Worm (Caenorhabditis elegans) whole organism, L4 larva: ENCODE measurements around the gene sra-4.
A peak's percentile ranks its signal among the peaks of the same experiment; 100 is the strongest.

Source experiments
- F49E8.2 ChIP-seq: sonication (generic microtip); optimal IDR thresholded peaks from 2 replicates; lab custom pipeline; 2016; ENCODE audit warnings: missing compliant biosample characterization, mild to moderate bottlenecking, missing genetic modification characterization, borderline replicate concordance
- T20F7.1 ChIP-seq: fragments of 200-800 bp; sonication (Bioruptor generic); optimal IDR thresholded peaks from 2 replicates; lab custom pipeline; 2018; ENCODE audit warnings: mild to moderate bottlenecking, missing genetic modification characterization, missing compliant biosample characterization
- ZK337.2 ChIP-seq: fragments of 200-800 bp; sonication (Bioruptor generic); IDR thresholded peaks from 2 replicates; pipeline ENCODE4 v1.3.6; 2022; ENCODE audit warnings: missing genetic modification reagents, missing genetic modification characterization, missing compliant biosample characterization
- aha-1 ChIP-seq: fragments of 150-350 bp; peaks from one replicate; lab custom pipeline; 2014; ENCODE audit warnings: missing biosample characterization, missing genetic modification characterization
- aly-2 ChIP-seq: sonication (generic microtip); optimal IDR thresholded peaks from 2 replicates; lab custom pipeline; 2018; ENCODE audit warnings: missing biosample characterization, missing genetic modification characterization
- arid-1 ChIP-seq: fragments of 200-800 bp; sonication (Bioruptor generic); conservative IDR thresholded peaks from 2 replicates; pipeline ENCODE4 v1.3.6; 2022; ENCODE audit warnings: missing genetic modification reagents, missing genetic modification characterization, missing compliant biosample characterization
- ceh-20 ChIP-seq: fragments of 200-800 bp; sonication (Bioruptor generic); IDR thresholded peaks from 2 replicates; pipeline ENCODE4 v1.3.6; 2022; ENCODE audit warnings: missing genetic modification reagents, missing genetic modification characterization, missing compliant biosample characterization
- ceh-44 ChIP-seq: fragments of 200-800 bp; sonication (Bioruptor generic); IDR thresholded peaks from 2 replicates; pipeline ENCODE4 v1.3.6; 2022; ENCODE audit warnings: missing genetic modification reagents, missing genetic modification characterization, missing compliant biosample characterization
- ceh-82 ChIP-seq: sonication (generic microtip); optimal IDR thresholded peaks from 2 replicates; lab custom pipeline; 2017; ENCODE audit warnings: missing biosample characterization, missing genetic modification characterization
- cey-2 ChIP-seq: sonication (generic microtip); optimal IDR thresholded peaks from 3 replicates; lab custom pipeline; 2017; ENCODE audit warnings: missing genetic modification characterization, mild to moderate bottlenecking, missing compliant biosample characterization, antibody characterized with exemption, borderline replicate concordance; ENCODE audit not compliant: insufficient read depth
- ctbp-1 ChIP-seq: fragments of 200-800 bp; sonication (Bioruptor generic); IDR thresholded peaks from 2 replicates; pipeline ENCODE4 v1.3.6; 2022; ENCODE audit warnings: missing genetic modification reagents, missing genetic modification characterization, missing compliant biosample characterization
- daf-16 ChIP-seq, 3 experiments: sonication (generic microtip); optimal IDR thresholded peaks; 2 replicates each; lab custom pipeline; 2016 to 2017; ENCODE audit warnings: missing genetic modification characterization in 3 of 3, missing genetic modification reagents in 3 of 3, mild to moderate bottlenecking in 2 of 3, missing compliant biosample characterization in 2 of 3, missing biosample characterization in 1 of 3, moderate library complexity in 1 of 3
- daf-19 ChIP-seq: fragments of 200-800 bp; sonication (Bioruptor generic); conservative IDR thresholded peaks from 2 replicates; pipeline ENCODE4 v1.3.6; 2022; ENCODE audit warnings: missing genetic modification characterization, missing compliant biosample characterization
- dmd-6 ChIP-seq: fragments of 200-800 bp; sonication (Bioruptor generic); IDR thresholded peaks from 2 replicates; pipeline ENCODE4 v1.3.6; 2022; ENCODE audit warnings: missing genetic modification reagents, missing genetic modification characterization, missing compliant biosample characterization
- dmd-8 ChIP-seq: fragments of 200-800 bp; sonication (Bioruptor generic); IDR thresholded peaks from 2 replicates; pipeline ENCODE4 v1.3.6; 2022; ENCODE audit warnings: missing genetic modification characterization, missing compliant biosample characterization
- dpl-1 ChIP-seq: fragments of 150-350 bp; optimal IDR thresholded peaks from 2 replicates; lab custom pipeline; 2014; ENCODE audit warnings: missing biosample characterization, missing genetic modification reagents, missing genetic modification characterization
- dve-1 ChIP-seq: sonication (generic microtip); optimal IDR thresholded peaks from 2 replicates; lab custom pipeline; 2017; ENCODE audit warnings: antibody characterized with exemption, mild to moderate bottlenecking, missing genetic modification characterization, missing compliant biosample characterization; ENCODE audit not compliant: insufficient read depth
- egl-27 ChIP-seq: sonication (generic microtip); optimal IDR thresholded peaks from 3 replicates; lab custom pipeline; 2017; ENCODE audit warnings: missing biosample characterization, missing genetic modification reagents, missing genetic modification characterization
- hif-1 ChIP-seq, 2 experiments: sonication (generic microtip); optimal IDR thresholded peaks; 2 replicates each; lab custom pipeline; 2016 to 2017; ENCODE audit warnings: missing compliant biosample characterization in 2 of 2, missing genetic modification characterization in 2 of 2, missing genetic modification reagents in 2 of 2, missing genotype in 2 of 2, mild to moderate bottlenecking in 1 of 2
- hlh-11 ChIP-seq: fragments of 200-800 bp; sonication (Bioruptor generic); optimal IDR thresholded peaks from 2 replicates; lab custom pipeline; 2018; ENCODE audit warnings: mild to moderate bottlenecking, missing genetic modification characterization, missing compliant biosample characterization
- hlh-30 ChIP-seq: sonication (generic microtip); optimal IDR thresholded peaks from 2 replicates; lab custom pipeline; 2017; ENCODE audit warnings: antibody characterized with exemption, mild to moderate bottlenecking, missing genetic modification characterization, missing compliant biosample characterization; ENCODE audit not compliant: insufficient read depth
- lir-3 ChIP-seq: sonication (generic microtip); optimal IDR thresholded peaks from 2 replicates; lab custom pipeline; 2016; ENCODE audit warnings: mild to moderate bottlenecking, missing genetic modification characterization, missing compliant biosample characterization
- lsy-2 ChIP-seq, 2 experiments: fragments of 150-350 bp in 1 of 2; sonication (generic microtip) in 1 of 2; optimal IDR thresholded peaks; 2 replicates each; lab custom pipeline; 2014 to 2017; ENCODE audit warnings: missing biosample characterization in 2 of 2, missing genetic modification characterization in 2 of 2
- mep-1 ChIP-seq: fragments of 150-350 bp; sonication (generic microtip); optimal IDR thresholded peaks from 3 replicates; lab custom pipeline; 2014; ENCODE audit warnings: missing biosample characterization, missing genetic modification characterization
- nhr-25 ChIP-seq: sonication (generic microtip); optimal IDR thresholded peaks from 2 replicates; lab custom pipeline; 2017; ENCODE audit warnings: missing genetic modification characterization, mild to moderate bottlenecking, missing compliant biosample characterization, antibody characterized with exemption, moderate library complexity, borderline replicate concordance; ENCODE audit not compliant: insufficient read depth
- nhr-28 ChIP-seq: fragments of 150-350 bp; optimal IDR thresholded peaks from 2 replicates; lab custom pipeline; 2014; ENCODE audit warnings: missing biosample characterization, missing genetic modification characterization
- nhr-42 ChIP-seq: fragments of 200-800 bp; sonication (Bioruptor generic); IDR thresholded peaks from 2 replicates; pipeline ENCODE4 v1.3.6; 2022; ENCODE audit warnings: missing genetic modification characterization, missing compliant biosample characterization
- nhr-77 ChIP-seq: fragments of 150-350 bp; optimal IDR thresholded peaks from 2 replicates; lab custom pipeline; 2014; ENCODE audit warnings: missing biosample characterization, missing genetic modification characterization
- pqm-1 ChIP-seq: sonication (generic microtip); optimal IDR thresholded peaks from 2 replicates; lab custom pipeline; 2017; ENCODE audit warnings: missing biosample characterization, missing genetic modification characterization
- rbr-2 ChIP-seq: sonication (generic microtip); optimal IDR thresholded peaks from 2 replicates; lab custom pipeline; 2016; ENCODE audit warnings: missing genotype, missing genetic modification characterization, missing compliant biosample characterization
- saeg-2 ChIP-seq: fragments of 200-800 bp; sonication (Bioruptor generic); IDR thresholded peaks from 2 replicates; pipeline ENCODE4 v1.3.6; 2022; ENCODE audit warnings: missing genetic modification reagents, missing genetic modification characterization, missing compliant biosample characterization
- set-16 ChIP-seq: fragments of 200-800 bp; sonication (Bioruptor generic); IDR thresholded peaks from 2 replicates; pipeline ENCODE4 v1.3.6; 2022; ENCODE audit warnings: missing genetic modification reagents, missing genetic modification characterization, missing compliant biosample characterization
- skn-1 ChIP-seq: fragments of 150-350 bp; optimal IDR thresholded peaks from 2 replicates; lab custom pipeline; 2014; ENCODE audit warnings: missing biosample characterization, missing genetic modification characterization
- snpc-4 ChIP-seq: fragments of 150-350 bp; optimal IDR thresholded peaks from 2 replicates; lab custom pipeline; 2014; ENCODE audit warnings: missing biosample characterization, missing genetic modification characterization
- spr-1 ChIP-seq: sonication (generic microtip); optimal IDR thresholded peaks from 2 replicates; lab custom pipeline; 2016; ENCODE audit warnings: mild to moderate bottlenecking, missing genetic modification characterization, missing compliant biosample characterization
- tra-1 ChIP-seq: fragments of 200-800 bp; sonication (Bioruptor generic); IDR thresholded peaks from 2 replicates; pipeline ENCODE4 v1.3.6; 2022; ENCODE audit warnings: missing genetic modification reagents, missing genetic modification characterization, missing compliant biosample characterization
- zag-1 ChIP-seq: fragments of 150-350 bp; optimal IDR thresholded peaks from 2 replicates; lab custom pipeline; 2014; ENCODE audit warnings: missing biosample characterization, missing genetic modification characterization
- zfp-3 ChIP-seq: fragments of 200-800 bp; sonication (Bioruptor generic); conservative IDR thresholded peaks from 2 replicates; pipeline ENCODE4 v1.3.6; 2022; ENCODE audit warnings: missing genetic modification reagents, missing genetic modification characterization, missing compliant biosample characterization
- zip-11 ChIP-seq: fragments of 200-800 bp; sonication (Bioruptor generic); IDR thresholded peaks from 2 replicates; pipeline ENCODE4 v1.3.6; 2022; ENCODE audit warnings: missing genetic modification characterization, missing compliant biosample characterization

The sra-4 gene

DNA sequence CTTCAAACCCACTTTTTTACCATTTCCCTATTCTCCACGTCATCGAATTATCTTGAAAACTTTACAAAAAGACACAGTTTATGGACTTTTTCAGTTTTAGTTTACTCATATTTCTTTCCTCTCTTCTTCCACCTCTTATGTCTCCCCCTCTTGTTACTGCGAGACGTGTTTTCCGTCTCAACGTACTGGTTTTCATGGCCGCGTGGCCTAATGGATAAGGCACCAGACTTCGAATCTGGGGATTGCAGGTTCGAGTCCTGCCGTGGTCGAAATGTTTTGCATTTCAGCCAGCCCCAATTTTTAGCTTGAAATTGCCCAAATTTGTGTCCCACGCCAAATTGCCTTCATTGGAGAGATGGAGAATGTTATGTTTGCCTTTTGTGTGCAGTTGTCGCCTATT, 23.4 kb upstream of the sra-4 start (continued):
- TF ChIP-seq ceh-82 (no peak), zfp-3 (GFP tag; lab: Robert Waterston, UW) (peak; percentile 49; the same call in 1 of the 2 replicates), T20F7.1 (GFP tag; lab: Kevin White, UChicago) (peak; percentile 78), nhr-25 (no peak), tra-1 (GFP tag; lab: Robert Waterston, UW) (peak; percentile 91)

ce11 chrII:9560895-9561294, 18.2 kb upstream of the sra-4 start:
- TF ChIP-seq aly-2 (no peak), dmd-6 (GFP tag; lab: Robert Waterston, UW) (0 out of 2 replicates have a peak, but pooled peaks have one; percentile 6), cey-2 (tag; lab: Kevin White, UChicago) (no peak), ZK337.2 (GFP tag; lab: Robert Waterston, UW) (no peak), egl-27 (tag; lab: Kevin White, UChicago) (no peak), ceh-44 (no peak), aha-1 (no peak), nhr-28 (tag; lab: Kevin White, UChicago) (peak; percentile 64), spr-1 (no peak), nhr-42 (no peak), zip-11 (GFP tag; lab: Robert Waterston, UW) (no peak), set-16 (GFP tag; lab: Robert Waterston, UW) (no peak), daf-19 (no peak), nhr-77 (tag; lab: Kevin White, UChicago) (no peak), dmd-8 (GFP tag; lab: Robert Waterston, UW) (no peak), ctbp-1 (no peak), mep-1 (peak; percentile 15), tra-1 (GFP tag; lab: Robert Waterston, UW) (no peak), T20F7.1 (GFP tag; lab: Kevin White, UChicago) (peak; percentile 6), nhr-25 (peak; percentile 37), hlh-11 (tag; lab: Kevin White, UChicago) (peak; percentile 15), lsy-2 (tag; optimal IDR thresholded peaks at IDR 0.05; lab: Kevin White, UChicago) (peak in 1 of 2 experiments; percentile 3), ceh-82 (no peak), dpl-1 (GFP tag; lab: Kevin White, UChicago) (no peak), hlh-30 (tag; lab: Kevin White, UChicago) (peak; percentile 42), rbr-2 (tag; lab: Kevin White, UChicago) (no peak), dve-1 (tag; lab: Kevin White, UChicago) (peak; percentile 5), hif-1 (tag; optimal IDR thresholded peaks at IDR 0.05; lab: Kevin White, UChicago) (no peak), ceh-20 (no peak), snpc-4 (tag; lab: Kevin White, UChicago) (no peak), F49E8.2 (tag; lab: Kevin White, UChicago) (no peak), arid-1 (no peak), skn-1 (tag; lab: Kevin White, UChicago) (no peak), zag-1 (tag; lab: Kevin White, UChicago) (no peak), lir-3 (tag; lab: Kevin White, UChicago) (no peak), saeg-2 (GFP tag; lab: Robert Waterston, UW) (no peak), daf-16 (GFP tag; optimal IDR thresholded peaks at IDR 0.05; lab: Kevin White, UChicago) (no peak), daf-16 (tag; optimal IDR thresholded peaks at IDR 0.05; lab: Kevin White, UChicago) (no peak), pqm-1 (tag; lab: Kevin White, UChicago) (no peak)
